Fruit fly (Drosophila melanogaster): ENCODE results near the gene CG12708.

The CG12708 gene

dm6 chrX:15671026-15671563 is 4.2 kb upstream of the CG12708 start, which contains the start of gene CG15646 (continued):
- TF ChIP-seq lola (GFP tag; optimal IDR thresholded peaks at IDR 0.05) (peak in 1 of 3 experiments; percentile 96), CG9215 (GFP tag; IDR thresholded peaks at IDR 0.05) (0 out of 2 replicates have a peak, but pooled peaks have one; percentile 9), insv (GFP tag; optimal IDR thresholded peaks at IDR 0.05) (no peak), CG4424 (GFP tag; optimal IDR thresholded peaks at IDR 0.05) (peak; percentile 78), CG13123 (GFP tag; optimal IDR thresholded peaks at IDR 0.05) (no peak), ind (GFP tag; optimal IDR thresholded peaks at IDR 0.05) (peak; percentile 32), sc (optimal IDR thresholded peaks at IDR 0.05) (no peak), sc (GFP tag; optimal IDR thresholded peaks at IDR 0.05) (peak; percentile 58), ato (GFP tag; IDR thresholded peaks at IDR 0.05; ENCODE audit: partially characterized antibody) (no peak), CG16863 (GFP tag; optimal IDR thresholded peaks at IDR 0.05) (no peak), zen (tag; optimal IDR thresholded peaks at IDR 0.05) (peak; percentile 91), seq (GFP tag; IDR thresholded peaks at IDR 0.05) (no peak), CG7963 (GFP tag; IDR thresholded peaks at IDR 0.05; ENCODE audit: partially characterized antibody) (peak; percentile 50; the same call in 1 of the 3 replicates), ems (GFP tag; optimal IDR thresholded peaks at IDR 0.05) (no peak), HLH3B (GFP tag; IDR thresholded peaks at IDR 0.05) (0 out of 2 replicates have a peak, but pooled peaks have one; percentile 26), salm (tag; optimal IDR thresholded peaks at IDR 0.05) (peak; percentile 49), chn (GFP tag; optimal IDR thresholded peaks at IDR 0.05) (no peak), Dp (GFP tag; optimal IDR thresholded peaks at IDR 0.05) (no peak), crp (GFP tag; optimal IDR thresholded peaks at IDR 0.05) (no peak), CG8089 (GFP tag; optimal IDR thresholded peaks at IDR 0.05) (no peak), Oaz (GFP tag; IDR thresholded peaks at IDR 0.05) (no peak), Mad (GFP tag; optimal IDR thresholded peaks at IDR 0.05) (no peak), disco-r (GFP tag; optimal IDR thresholded peaks at IDR 0.05) (no peak), gro (GFP tag; optimal IDR thresholded peaks at IDR 0.05) (no peak), CG15601 (tag; optimal IDR thresholded peaks at IDR 0.05) (peak; percentile 100), ftz-f1 (GFP tag; optimal IDR thresholded peaks at IDR 0.05) (no peak), CG8944 (GFP tag; optimal IDR thresholded peaks at IDR 0.05) (no peak), CG32772 (GFP tag; IDR thresholded peaks at IDR 0.05) (0 out of 2 replicates have a peak, but pooled peaks have one; percentile 50), Ravus (GFP tag; IDR thresholded peaks at IDR 0.05) (no peak), dan (GFP tag; IDR thresholded peaks at IDR 0.05) (peak; percentile 54; the same call in 1 of the 2 replicates), ranshi (GFP tag; IDR thresholded peaks at IDR 0.05) (peak; percentile 32; the same call in 1 of the 2 replicates), CG2678 (tag; optimal IDR thresholded peaks at IDR 0.05) (peak; percentile 80), sima (GFP tag; optimal IDR thresholded peaks at IDR 0.05) (no peak), CG9437 (GFP tag; optimal IDR thresholded peaks at IDR 0.05) (peak; percentile 53), Dip3 (GFP tag; optimal IDR thresholded peaks at IDR 0.05) (no peak), zfh1 (GFP tag; IDR thresholded peaks at IDR 0.05) (peak; percentile 74; the same call in 2 of the 3 replicates), Nf-YB (GFP tag; optimal IDR thresholded peaks at IDR 0.05) (peak; percentile 70), D19A (tag; optimal IDR thresholded peaks at IDR 0.05) (peak; percentile 84), ham (GFP tag; IDR thresholded peaks at IDR 0.05) (no peak), Hsf (GFP tag; optimal IDR thresholded peaks at IDR 0.05) (peak; percentile 27), Hand (GFP tag; optimal IDR thresholded peaks at IDR 0.05) (no peak), repo (GFP tag; optimal IDR thresholded peaks at IDR 0.05) (no peak), Rx (GFP tag; IDR thresholded peaks at IDR 0.05) (no peak), CG30403 (GFP tag; optimal IDR thresholded peaks at IDR 0.05) (peak; percentile 70), pros (GFP tag; optimal IDR thresholded peaks at IDR 0.05) (peak; percentile 61), CG3163 (GFP tag; optimal IDR thresholded peaks at IDR 0.05) (no peak), Gug (GFP tag; IDR thresholded peaks at IDR 0.05) (0 out of 4 replicates have a peak, but pooled peaks have one; percentile 15), lilli (GFP tag; optimal IDR thresholded peaks at IDR 0.05) (peak; percentile 29), pfk (GFP tag; optimal IDR thresholded peaks at IDR 0.05) (no peak), CG6791 (GFP tag; IDR thresholded peaks at IDR 0.05; ENCODE audit: partially characterized antibody) (peak; percentile 73; the same call in 2 of the 3 replicates)
